Fruit fly (Drosophila melanogaster): Measurements from ENCODE around the gene CG14391.
A peak's percentile ranks its signal among the peaks of the same experiment; 100 is the strongest.

Gene CG14391

dm6 chr3R:12644621-12645310 lies 49.9 kb downstream of the CG14391 start (continued):
- peak; percentile 18 for TF ChIP-seq CoRest (tag; optimal IDR thresholded peaks at IDR 0.05)
- TF ChIP-seq Hmr (GFP tag; optimal IDR thresholded peaks at IDR 0.05): no peak
- TF ChIP-seq Ssrp (tag; optimal IDR thresholded peaks at IDR 0.05): peak; percentile 4
- TF ChIP-seq CG5953 (GFP tag; IDR thresholded peaks at IDR 0.05): no peak
- no peak for TF ChIP-seq CG31388 (GFP tag; optimal IDR thresholded peaks at IDR 0.05)
- no peak for TF ChIP-seq CG9876 (GFP tag; optimal IDR thresholded peaks at IDR 0.05)
- no peak for TF ChIP-seq CHES-1-like (GFP tag; optimal IDR thresholded peaks at IDR 0.05)
- TF ChIP-seq D (optimal IDR thresholded peaks at IDR 0.05): no peak
- TF ChIP-seq D (GFP tag; optimal IDR thresholded peaks at IDR 0.05): peak; percentile 0
- TF ChIP-seq CG17359 (tag; optimal IDR thresholded peaks at IDR 0.05): peak; percentile 33
- TF ChIP-seq ranshi (GFP tag; IDR thresholded peaks at IDR 0.05): no peak
- TF ChIP-seq repo (GFP tag; optimal IDR thresholded peaks at IDR 0.05): no peak
- TF ChIP-seq CG17361 (GFP tag; IDR thresholded peaks at IDR 0.05): 0 out of 3 replicates have a peak, but pooled peaks have one; percentile 16
- peak; percentile 96 for TF ChIP-seq D19A (tag; optimal IDR thresholded peaks at IDR 0.05)
- TF ChIP-seq Lim3 (GFP tag; IDR thresholded peaks at IDR 0.05): no peak
- TF ChIP-seq CG34422 (GFP tag; IDR thresholded peaks at IDR 0.05): no peak
- peak; percentile 20 for TF ChIP-seq Xbp1 (GFP tag; optimal IDR thresholded peaks at IDR 0.05)
- no peak for TF ChIP-seq cas (GFP tag; IDR thresholded peaks at IDR 0.05)
- peak in 1 of 2 experiments; percentile 70 for TF ChIP-seq Pdp1 (GFP tag; optimal IDR thresholded peaks at IDR 0.05)
- no peak for TF ChIP-seq CG18599 (GFP tag; optimal IDR thresholded peaks at IDR 0.05)
- no peak for TF ChIP-seq Ada2b (GFP tag; IDR thresholded peaks at IDR 0.05)
- 0 out of 2 replicates have a peak, but pooled peaks have one; percentile 12 for TF ChIP-seq esg (GFP tag; conservative IDR thresholded peaks at IDR 0.05)
- peak; percentile 42 for TF ChIP-seq Sox102F (GFP tag; optimal IDR thresholded peaks at IDR 0.05)
- TF ChIP-seq gcm (GFP tag; optimal IDR thresholded peaks at IDR 0.05): no peak
- TF ChIP-seq Med (GFP tag): peak; percentile 65
- no peak for TF ChIP-seq zen (tag; optimal IDR thresholded peaks at IDR 0.05)
- TF ChIP-seq Hr51 (GFP tag; optimal IDR thresholded peaks at IDR 0.05): peak in 1 of 2 experiments; percentile 34
- no peak for TF ChIP-seq Sry-δ (GFP tag; optimal IDR thresholded peaks at IDR 0.05)
- TF ChIP-seq jing (GFP tag; optimal IDR thresholded peaks at IDR 0.05): peak; percentile 26
- TF ChIP-seq CG6689 (GFP tag; IDR thresholded peaks at IDR 0.05): no peak
- TF ChIP-seq bab2 (GFP tag; optimal IDR thresholded peaks at IDR 0.05): peak; percentile 11
- peak; percentile 6 for TF ChIP-seq cwo (GFP tag; optimal IDR thresholded peaks at IDR 0.05)
- peak; percentile 32 for TF ChIP-seq dmrt99B (tag; optimal IDR thresholded peaks at IDR 0.05)
- no peak for TF ChIP-seq crc (GFP tag; optimal IDR thresholded peaks at IDR 0.05)
- TF ChIP-seq prd (optimal IDR thresholded peaks at IDR 0.05): no peak
- TF ChIP-seq prd (GFP tag; IDR thresholded peaks at IDR 0.05): peak; percentile 6; the same call in 1 of the 3 replicates
- TF ChIP-seq CG9727 (GFP tag; optimal IDR thresholded peaks at IDR 0.05): no peak
- no peak for TF ChIP-seq Atf6 (GFP tag; IDR thresholded peaks at IDR 0.05)
- peak; percentile 79 for TF ChIP-seq sens (GFP tag)
- peak; percentile 44 for TF ChIP-seq gem (tag; optimal IDR thresholded peaks at IDR 0.05)
- TF ChIP-seq Bgb (GFP tag; IDR thresholded peaks at IDR 0.05; ENCODE audit: partially characterized antibody): no peak
- no peak for TF ChIP-seq zf30C (GFP tag; optimal IDR thresholded peaks at IDR 0.05)
- TF ChIP-seq Hr78 (GFP tag; optimal IDR thresholded peaks at IDR 0.05): peak in 1 of 2 experiments; percentile 80
- no peak for TF ChIP-seq klu (GFP tag; IDR thresholded peaks at IDR 0.05)
- no peak for TF ChIP-seq CG3838 (GFP tag; optimal IDR thresholded peaks at IDR 0.05)
- no peak for TF ChIP-seq CG1024 (GFP tag; IDR thresholded peaks at IDR 0.05)
- no peak for TF ChIP-seq CG11456 (GFP tag; IDR thresholded peaks at IDR 0.05)
- peak; percentile 29 for TF ChIP-seq CG2678 (tag; optimal IDR thresholded peaks at IDR 0.05)
- TF ChIP-seq CG2199 (GFP tag; IDR thresholded peaks at IDR 0.05): no peak
- TF ChIP-seq CG7556 (GFP tag; optimal IDR thresholded peaks at IDR 0.05): no peak
